Worm (Caenorhabditis elegans) whole organism, midembryonic: ENCODE measurements around the gene T03E6.8.

Experiments
- T22C8.4 ChIP-seq: fragments of 200-800 bp; sonication (Bioruptor generic); IDR thresholded peaks from 2 replicates; pipeline ENCODE4 v1.3.6; 2022; ENCODE audit warnings: missing genetic modification characterization, missing compliant biosample characterization
- cog-1 ChIP-seq: sonication (generic microtip); optimal IDR thresholded peaks from 2 replicates; lab custom pipeline; 2016; ENCODE audit warnings: missing genetic modification characterization, missing compliant biosample characterization
- flt-1 ChIP-seq: fragments of 200-800 bp; sonication (Bioruptor generic); IDR thresholded peaks from 2 replicates; pipeline ENCODE4 v1.3.6; 2022; ENCODE audit warnings: missing genetic modification characterization, missing compliant biosample characterization
- klf-2 ChIP-seq: fragments of 200-800 bp; sonication (Bioruptor generic); conservative IDR thresholded peaks from 2 replicates; pipeline ENCODE4 v1.3.6; 2022; ENCODE audit warnings: missing genetic modification reagents, missing genetic modification characterization, missing compliant biosample characterization
- med-1 ChIP-seq: sonication (generic microtip); optimal IDR thresholded peaks from 2 replicates; lab custom pipeline; 2017; ENCODE audit warnings: missing genetic modification characterization, mild to moderate bottlenecking, missing compliant biosample characterization, antibody characterized with exemption, missing genetic modification reagents; ENCODE audit not compliant: insufficient read depth
- ref-1 ChIP-seq: fragments of 200-800 bp; sonication (Bioruptor generic); conservative IDR thresholded peaks from 2 replicates; pipeline ENCODE4 v1.3.6; 2022; ENCODE audit warnings: missing genetic modification reagents, missing genetic modification characterization, missing compliant biosample characterization
- tab-1 ChIP-seq: fragments of 200-800 bp; sonication (Bioruptor generic); IDR thresholded peaks from 2 replicates; pipeline ENCODE4 v1.3.6; 2022; ENCODE audit warnings: missing genetic modification characterization, missing compliant biosample characterization
- ztf-23 ChIP-seq: fragments of 200-800 bp; sonication (Bioruptor generic); IDR thresholded peaks from 2 replicates; pipeline ENCODE4 v1.3.6; 2022; ENCODE audit warnings: missing genetic modification reagents, missing genetic modification characterization, missing compliant biosample characterization
- ztf-29 ChIP-seq: fragments of 200-800 bp; sonication (Bioruptor generic); IDR thresholded peaks from 2 replicates; pipeline ENCODE4 v1.3.6; 2022; ENCODE audit warnings: missing genetic modification reagents, missing genetic modification characterization, missing compliant biosample characterization

T03E6.8 gene

ce11 chrV:16635911-16636310, 32.9 kb upstream of the T03E6.8 start, which contains the start of gene mltn-11:
Gene mltn-11, plus strand, starts transcription at chrV:16636186.
- TF ChIP-seq flt-1 (GFP tag; lab: Robert Waterston, UW) = no peak
- TF ChIP-seq klf-2 (GFP tag; lab: Robert Waterston, UW) = no peak
- TF ChIP-seq ref-1 (GFP tag; lab: Robert Waterston, UW) = no peak
- TF ChIP-seq tab-1 (GFP tag; lab: Robert Waterston, UW) = no peak
- TF ChIP-seq T22C8.4 (GFP tag; lab: Robert Waterston, UW) = no peak

ce11 chrV:16629600-16629999, 26.6 kb upstream of the T03E6.8 start, which contains the start of gene srd-21:
Gene srd-21, plus strand, starts transcription at chrV:16629900.
- no peak for TF ChIP-seq klf-2 (GFP tag; lab: Robert Waterston, UW)
- TF ChIP-seq T22C8.4 (GFP tag; lab: Robert Waterston, UW) = no peak
- no peak for TF ChIP-seq cog-1 (tag; lab: Kevin White, UChicago)
- no peak for TF ChIP-seq ref-1 (GFP tag; lab: Robert Waterston, UW)
- no peak for TF ChIP-seq ztf-29 (GFP tag; lab: Robert Waterston, UW)

ce11 chrV:16628991-16629390, 26.0 kb upstream of the T03E6.8 start, which contains the start of gene W06G6.2:
Gene W06G6.2, plus strand, starts transcription at chrV:16629291.
- no peak for TF ChIP-seq ztf-29 (GFP tag; lab: Robert Waterston, UW)

- TF ChIP-seq ztf-23 (GFP tag; lab: Robert Waterston, UW) (no peak), med-1 (GFP tag; lab: Kevin White, UChicago) (no peak)
Measured at ce11 chrV:16627962-16628361, 25.0 kb upstream of the T03E6.8 start, which contains the start of gene oac-53. Gene oac-53, minus strand, starts transcription at chrV:16627970.

- no peak for TF ChIP-seq cog-1 (tag; lab: Kevin White, UChicago)
- no peak for TF ChIP-seq tab-1 (GFP tag; lab: Robert Waterston, UW)
- no peak for TF ChIP-seq T22C8.4 (GFP tag; lab: Robert Waterston, UW)
- TF ChIP-seq flt-1 (GFP tag; lab: Robert Waterston, UW) = no peak
- TF ChIP-seq ref-1 (GFP tag; lab: Robert Waterston, UW) = no peak
- no peak for TF ChIP-seq ztf-29 (GFP tag; lab: Robert Waterston, UW)
- TF ChIP-seq ztf-23 (GFP tag; lab: Robert Waterston, UW) = no peak
- no peak for TF ChIP-seq klf-2 (GFP tag; lab: Robert Waterston, UW)
- TF ChIP-seq med-1 (GFP tag; lab: Kevin White, UChicago) = no peak
Measured at ce11 chrV:16622754-16623261, 19.8 kb upstream of the T03E6.8 start, which contains the start of gene Y70C5A.2. Gene Y70C5A.2, minus strand, starts transcription at chrV:16623211.

ce11 chrV:16621894-16622293, 18.9 kb upstream of the T03E6.8 start:
- TF ChIP-seq T22C8.4 (GFP tag; lab: Robert Waterston, UW) (no peak), tab-1 (GFP tag; lab: Robert Waterston, UW) (peak; percentile 71; the same call in 1 of the 2 replicates), ref-1 (GFP tag; lab: Robert Waterston, UW) (peak; percentile 52; the same call in 1 of the 2 replicates), flt-1 (GFP tag; lab: Robert Waterston, UW) (peak; percentile 84), ztf-23 (GFP tag; lab: Robert Waterston, UW) (no peak)

- TF ChIP-seq T22C8.4 (GFP tag; lab: Robert Waterston, UW) (no peak), tab-1 (GFP tag; lab: Robert Waterston, UW) (no peak), klf-2 (GFP tag; lab: Robert Waterston, UW) (no peak), ztf-29 (GFP tag; lab: Robert Waterston, UW) (no peak), ztf-23 (GFP tag; lab: Robert Waterston, UW) (no peak), ref-1 (GFP tag; lab: Robert Waterston, UW) (no peak), med-1 (GFP tag; lab: Kevin White, UChicago) (no peak), flt-1 (GFP tag; lab: Robert Waterston, UW) (no peak), cog-1 (tag; lab: Kevin White, UChicago) (no peak)
Measured at ce11 chrV:16620874-16621273, 17.9 kb upstream of the T03E6.8 start, which contains the start of gene Y70C5A.3. Gene Y70C5A.3, minus strand, starts transcription at chrV:16620923.

ce11 chrV:16617462-16617861, 14.5 kb upstream of the T03E6.8 start, which contains the start of gene Y70C5A.4:
Gene Y70C5A.4, plus strand, starts transcription at chrV:16617762.
- TF ChIP-seq ztf-23 (GFP tag; lab: Robert Waterston, UW) (no peak), cog-1 (tag; lab: Kevin White, UChicago) (no peak), ztf-29 (GFP tag; lab: Robert Waterston, UW) (no peak), T22C8.4 (GFP tag; lab: Robert Waterston, UW) (no peak), klf-2 (GFP tag; lab: Robert Waterston, UW) (no peak), ref-1 (GFP tag; lab: Robert Waterston, UW) (no peak), med-1 (GFP tag; lab: Kevin White, UChicago) (no peak), tab-1 (GFP tag; lab: Robert Waterston, UW) (no peak), flt-1 (GFP tag; lab: Robert Waterston, UW) (no peak)

- TF ChIP-seq tab-1 (GFP tag; lab: Robert Waterston, UW) (no peak), ref-1 (GFP tag; lab: Robert Waterston, UW) (no peak), flt-1 (GFP tag; lab: Robert Waterston, UW) (no peak), klf-2 (GFP tag; lab: Robert Waterston, UW) (no peak)
Measured at ce11 chrV:16610791-16611385, 7.9 kb upstream of the T03E6.8 start, which contains the start of gene srw-54. Gene srw-54, plus strand, starts transcription at chrV:16611335.

- no peak for TF ChIP-seq ztf-29 (GFP tag; lab: Robert Waterston, UW)
- TF ChIP-seq ref-1 (GFP tag; lab: Robert Waterston, UW) = no peak
- no peak for TF ChIP-seq klf-2 (GFP tag; lab: Robert Waterston, UW)
- no peak for TF ChIP-seq cog-1 (tag; lab: Kevin White, UChicago)
- no peak for TF ChIP-seq tab-1 (GFP tag; lab: Robert Waterston, UW)
- no peak for TF ChIP-seq flt-1 (GFP tag; lab: Robert Waterston, UW)
- TF ChIP-seq ztf-23 (GFP tag; lab: Robert Waterston, UW) = no peak
- TF ChIP-seq med-1 (GFP tag; lab: Kevin White, UChicago) = no peak
- no peak for TF ChIP-seq T22C8.4 (GFP tag; lab: Robert Waterston, UW)
Measured at ce11 chrV:16610094-16610493, 7.1 kb upstream of the T03E6.8 start.
